Fruit fly (Drosophila melanogaster): ENCODE data around the gene D19B.
A peak's percentile ranks its signal among the peaks of the same experiment; 100 is the strongest.

The D19B gene

dm6 chr3L:6173826-6174255, 10.9 kb downstream of the D19B start, which contains the start of the genes fmt and CG7376 (continued):
- TF ChIP-seq Dip2 (GFP tag; IDR thresholded peaks at IDR 0.05): no peak
- peak; percentile 78 for TF ChIP-seq YL-1 (GFP tag; optimal IDR thresholded peaks at IDR 0.05)
- no peak for TF ChIP-seq dmrt99B (tag; optimal IDR thresholded peaks at IDR 0.05)
- no peak for TF ChIP-seq Camta (GFP tag; optimal IDR thresholded peaks at IDR 0.05)
- TF ChIP-seq CG6654 (GFP tag; optimal IDR thresholded peaks at IDR 0.05): no peak
- peak; percentile 63 for TF ChIP-seq BEAF-32 (GFP tag; optimal IDR thresholded peaks at IDR 0.05)
- TF ChIP-seq fd102C (GFP tag; optimal IDR thresholded peaks at IDR 0.05): no peak
- no peak for TF ChIP-seq gce (GFP tag; IDR thresholded peaks at IDR 0.05)
- no peak for TF ChIP-seq HLH3B (GFP tag; IDR thresholded peaks at IDR 0.05)
- TF ChIP-seq CG14860 (GFP tag; IDR thresholded peaks at IDR 0.05; ENCODE audit: partially characterized antibody): peak; percentile 89
- TF ChIP-seq CG1603 (tag; optimal IDR thresholded peaks at IDR 0.05): no peak
- TF ChIP-seq pfk (GFP tag; optimal IDR thresholded peaks at IDR 0.05): no peak
- no peak for TF ChIP-seq CG15011 (GFP tag; optimal IDR thresholded peaks at IDR 0.05)
- TF ChIP-seq odd (GFP tag; optimal IDR thresholded peaks at IDR 0.05): no peak
- no peak for TF ChIP-seq NC2β (GFP tag; optimal IDR thresholded peaks at IDR 0.05)
- TF ChIP-seq sim (GFP tag; IDR thresholded peaks at IDR 0.05): no peak
- no peak; the same call in 2 of the 3 replicates for TF ChIP-seq Dbx (GFP tag; IDR thresholded peaks at IDR 0.05)
- TF ChIP-seq CG10654 (GFP tag; optimal IDR thresholded peaks at IDR 0.05): peak; percentile 27
- TF ChIP-seq CG32772 (GFP tag; IDR thresholded peaks at IDR 0.05): no peak
- TF ChIP-seq CG2875 (GFP tag; optimal IDR thresholded peaks at IDR 0.05): no peak
- TF ChIP-seq CG12071 (GFP tag; optimal IDR thresholded peaks at IDR 0.05): no peak
- TF ChIP-seq nerfin-2 (GFP tag; IDR thresholded peaks at IDR 0.05; ENCODE audit: partially characterized antibody): peak; percentile 90
- no peak for TF ChIP-seq nau (GFP tag; optimal IDR thresholded peaks at IDR 0.05)
- TF ChIP-seq Jarid2 (GFP tag; optimal IDR thresholded peaks at IDR 0.05): no peak
- TF ChIP-seq Vsx1 (GFP tag; optimal IDR thresholded peaks at IDR 0.05): no peak
- TF ChIP-seq NfI (GFP tag; optimal IDR thresholded peaks at IDR 0.05): no peak
- no peak for TF ChIP-seq ken (GFP tag; IDR thresholded peaks at IDR 0.05)
- no peak for TF ChIP-seq HHEX (GFP tag; optimal IDR thresholded peaks at IDR 0.05)
- no peak for TF ChIP-seq Fer3 (tag; optimal IDR thresholded peaks at IDR 0.05)
- peak; percentile 51 for TF ChIP-seq CG3847 (GFP tag; IDR thresholded peaks at IDR 0.05)
- no peak for TF ChIP-seq sr (GFP tag; IDR thresholded peaks at IDR 0.05)
- no peak for TF ChIP-seq CG6175 (GFP tag; IDR thresholded peaks at IDR 0.05)
- TF ChIP-seq Rx (GFP tag; IDR thresholded peaks at IDR 0.05): no peak
- TF ChIP-seq CG11085 (GFP tag; IDR thresholded peaks at IDR 0.05): no peak
- peak; percentile 80 for TF ChIP-seq CG6791 (GFP tag; IDR thresholded peaks at IDR 0.05; ENCODE audit: partially characterized antibody)
- TF ChIP-seq D (optimal IDR thresholded peaks at IDR 0.05): no peak
- no peak for TF ChIP-seq D (GFP tag; optimal IDR thresholded peaks at IDR 0.05)
- TF ChIP-seq CG10147 (GFP tag; optimal IDR thresholded peaks at IDR 0.05): no peak
- TF ChIP-seq CG11695 (GFP tag; IDR thresholded peaks at IDR 0.05): no peak
- TF ChIP-seq gem (tag; optimal IDR thresholded peaks at IDR 0.05): no peak
- TF ChIP-seq mam (GFP tag; optimal IDR thresholded peaks at IDR 0.05): peak; percentile 3
- TF ChIP-seq CG13894 (tag; optimal IDR thresholded peaks at IDR 0.05): no peak
- no peak for TF ChIP-seq CG6765 (GFP tag; optimal IDR thresholded peaks at IDR 0.05)
- TF ChIP-seq CG12769 (tag; optimal IDR thresholded peaks at IDR 0.05): no peak
- no peak for TF ChIP-seq run (tag; optimal IDR thresholded peaks at IDR 0.05)
- TF ChIP-seq CG1647 (GFP tag; optimal IDR thresholded peaks at IDR 0.05): no peak
- peak; percentile 58 for TF ChIP-seq CG13424 (tag; optimal IDR thresholded peaks at IDR 0.05)
- no peak for TF ChIP-seq ro (GFP tag; IDR thresholded peaks at IDR 0.05)
- peak; percentile 37 for TF ChIP-seq hkb (optimal IDR thresholded peaks at IDR 0.05)
- no peak for TF ChIP-seq hkb (GFP tag; IDR thresholded peaks at IDR 0.05)
- no peak for TF ChIP-seq B-H1 (GFP tag; IDR thresholded peaks at IDR 0.05)
- peak; percentile 93 for TF ChIP-seq CG2116 (GFP tag; optimal IDR thresholded peaks at IDR 0.05)

Measured in whole organism, embryonic.